Fruit fly (Drosophila melanogaster) whole organism, embryonic: ENCODE data around the gene Teh1.
A peak's percentile ranks its signal among the peaks of the same experiment; 100 is the strongest.

Experiments
- Atf-2 ChIP-seq: fragments of 200-800 bp; sonication (Bioruptor generic); optimal IDR thresholded peaks from 2 replicates; lab custom pipeline; 2016; ENCODE audit warnings: missing biosample characterization, missing genetic modification characterization
- Blimp-1 ChIP-seq: fragments of 200-800 bp; sonication (Bioruptor generic); optimal IDR thresholded peaks from 3 replicates; lab custom pipeline; 2018; ENCODE audit warnings: missing biosample characterization, missing genetic modification characterization, mild to moderate bottlenecking, moderate library complexity, missing genetic modification reagents
- CG10274 ChIP-seq: fragments of 200-800 bp; sonication (Bioruptor generic); optimal IDR thresholded peaks from 3 replicates; lab custom pipeline; 2017; ENCODE audit warnings: missing biosample characterization, mild to moderate bottlenecking, missing genetic modification characterization
- CG13123 ChIP-seq: fragments of 200-800 bp; sonication (Bioruptor generic); optimal IDR thresholded peaks from 2 replicates; lab custom pipeline; 2016; ENCODE audit warnings: missing biosample characterization, missing genetic modification characterization
- CG1602 ChIP-seq: fragments of 200-800 bp; sonication (Bioruptor generic); optimal IDR thresholded peaks from 3 replicates; lab custom pipeline; 2016; ENCODE audit warnings: missing biosample characterization, missing genetic modification characterization
- CG1792 ChIP-seq: fragments of 200-800 bp; sonication (Bioruptor generic); optimal IDR thresholded peaks from 2 replicates; lab custom pipeline; 2016; ENCODE audit warnings: missing biosample characterization, missing genetic modification characterization
- CG1832 ChIP-seq: fragments of 200-800 bp; sonication (Bioruptor generic); optimal IDR thresholded peaks from 2 replicates; lab custom pipeline; 2017; ENCODE audit warnings: missing biosample characterization, mild to moderate bottlenecking, missing genetic modification characterization, inconsistent platforms
- CG2678 ChIP-seq: fragments of 200-800 bp; sonication (Bioruptor generic); optimal IDR thresholded peaks from 3 replicates; lab custom pipeline; 2019; ENCODE audit warnings: missing biosample characterization, mild to moderate bottlenecking, missing genetic modification characterization, moderate library complexity
- CG31365 ChIP-seq: fragments of 200-800 bp; sonication (Bioruptor generic); optimal IDR thresholded peaks from 2 replicates; lab custom pipeline; 2018; ENCODE audit warnings: missing biosample characterization, mild to moderate bottlenecking, missing genetic modification characterization
- CG31388 ChIP-seq: fragments of 200-800 bp; sonication (Bioruptor generic); optimal IDR thresholded peaks from 2 replicates; lab custom pipeline; 2016; ENCODE audit warnings: missing biosample characterization, missing genetic modification characterization
- CG32772 ChIP-seq: fragments of 200-800 bp; sonication (Bioruptor generic); IDR thresholded peaks from 2 replicates; pipeline ENCODE4 v1.3.6; 2022; ENCODE audit warnings: missing biosample characterization, missing genetic modification characterization
- CG33557 ChIP-seq: fragments of 200-800 bp; sonication (Bioruptor generic); optimal IDR thresholded peaks from 2 replicates; lab custom pipeline; 2019; ENCODE audit warnings: missing biosample characterization, mild to moderate bottlenecking, missing genetic modification characterization, moderate library complexity
- CG4328 ChIP-seq: fragments of 200-800 bp; sonication (Bioruptor generic); optimal IDR thresholded peaks from 3 replicates; lab custom pipeline; 2017; ENCODE audit warnings: missing biosample characterization, missing genetic modification reagents, missing genetic modification characterization
- CG6689 ChIP-seq: fragments of 200-800 bp; sonication (Bioruptor generic); IDR thresholded peaks from 2 replicates; pipeline ENCODE4 v1.3.6; 2022; ENCODE audit warnings: missing biosample characterization, missing genetic modification characterization
- CG7745 ChIP-seq: fragments of 200-800 bp; sonication (Bioruptor generic); optimal IDR thresholded peaks from 2 replicates; lab custom pipeline; 2018; ENCODE audit warnings: missing biosample characterization, mild to moderate bottlenecking, missing genetic modification characterization, moderate library complexity
- CG7839 ChIP-seq: fragments of 200-800 bp; sonication (Bioruptor generic); optimal IDR thresholded peaks from 3 replicates; lab custom pipeline; 2018; ENCODE audit warnings: missing biosample characterization, mild to moderate bottlenecking, missing genetic modification characterization, moderate library complexity
- CG8924 ChIP-seq: fragments of 200-800 bp; optimal IDR thresholded peaks from 3 replicates; lab custom pipeline; 2019; ENCODE audit warnings: missing biosample characterization, mild to moderate bottlenecking, missing genetic modification characterization, moderate library complexity
- Dbx ChIP-seq: fragments of 200-800 bp; sonication (Bioruptor generic); IDR thresholded peaks from 3 replicates; pipeline ENCODE4 v1.3.6; 2022; ENCODE audit warnings: missing biosample characterization, missing genetic modification characterization
- Eip74EF ChIP-seq, 2 experiments: fragments of 200-800 bp in 1 of 2; fragments of >200 bp in 1 of 2; sonication (Bioruptor generic) in 1 of 2; optimal IDR thresholded peaks; 2 replicates each; lab custom pipeline; 2017 to 2019; ENCODE audit warnings: missing biosample characterization in 2 of 2, missing genetic modification characterization in 2 of 2, mild to moderate bottlenecking in 1 of 2, moderate library complexity in 1 of 2
- Hmr ChIP-seq: fragments of 200-800 bp; sonication (Bioruptor generic); optimal IDR thresholded peaks from 3 replicates; lab custom pipeline; 2017; ENCODE audit warnings: mild to moderate bottlenecking, missing biosample characterization, missing genetic modification reagents, missing genetic modification characterization
- NfI ChIP-seq: fragments of 200-800 bp; sonication (Bioruptor generic); optimal IDR thresholded peaks from 3 replicates; lab custom pipeline; 2018; ENCODE audit warnings: missing biosample characterization, mild to moderate bottlenecking, missing genetic modification characterization, moderate library complexity
- ara ChIP-seq: fragments of 200-800 bp; sonication (Bioruptor generic); IDR thresholded peaks from 2 replicates; pipeline ENCODE4 v1.3.6; 2022; ENCODE audit warnings: missing biosample characterization, missing genetic modification characterization
- ase ChIP-seq: fragments of 200-800 bp; sonication (Bioruptor generic); IDR thresholded peaks from 3 replicates; pipeline ENCODE4 v1.3.6; 2022; ENCODE audit warnings: missing biosample characterization, missing genetic modification characterization
- ato ChIP-seq: fragments of 200-800 bp; sonication (Bioruptor generic); IDR thresholded peaks from 2 replicates; pipeline ENCODE4 v1.3.6; 2022; ENCODE audit warnings: missing biosample characterization, missing genetic modification characterization; ENCODE audit not compliant: partially characterized antibody
- caup ChIP-seq: fragments of 200-800 bp; sonication (Bioruptor generic); optimal IDR thresholded peaks from 3 replicates; lab custom pipeline; 2017; ENCODE audit warnings: missing biosample characterization, mild to moderate bottlenecking, missing genetic modification characterization, moderate library complexity; ENCODE audit not compliant: severe bottlenecking
- chn ChIP-seq: fragments of 200-800 bp; sonication (Bioruptor generic); optimal IDR thresholded peaks from 2 replicates; lab custom pipeline; 2016; ENCODE audit warnings: missing biosample characterization, missing genetic modification characterization
- ci ChIP-seq: fragments of 200-800 bp; sonication (Bioruptor generic); IDR thresholded peaks from 3 replicates; pipeline ENCODE4 v1.3.6; 2022; ENCODE audit warnings: missing biosample characterization, missing genetic modification characterization
- dmrt11E ChIP-seq: fragments of 200-800 bp; sonication (Bioruptor generic); optimal IDR thresholded peaks from 3 replicates; lab custom pipeline; 2018; ENCODE audit warnings: missing biosample characterization, mild to moderate bottlenecking, missing genetic modification characterization, moderate library complexity
- ken ChIP-seq: fragments of 200-800 bp; sonication (Bioruptor generic); IDR thresholded peaks from 3 replicates; pipeline ENCODE4 v1.3.6; 2022; ENCODE audit warnings: missing biosample characterization, missing genetic modification characterization
- nerfin-2 ChIP-seq: fragments of 200-800 bp; sonication (Bioruptor generic); IDR thresholded peaks from 2 replicates; pipeline ENCODE4 v1.3.6; 2022; ENCODE audit warnings: missing biosample characterization, missing genetic modification characterization; ENCODE audit not compliant: partially characterized antibody
- phol ChIP-seq: fragments of 200-800 bp; sonication (Bioruptor generic); optimal IDR thresholded peaks from 3 replicates; lab custom pipeline; 2018; ENCODE audit warnings: missing biosample characterization, mild to moderate bottlenecking, missing genetic modification characterization, moderate library complexity
- prd ChIP-seq, 3 experiments: fragments of >200 bp in 2 of 3; fragments of 200-800 bp in 1 of 3; sonication (Bioruptor generic) in 1 of 3; optimal IDR thresholded peaks in 2 of 3; IDR thresholded peaks in 1 of 3; 2 replicates in 2 of 3; 3 replicates in 1 of 3; pipeline versions ENCODE4 v1.3.6 to Lab custom; 2017 to 2022; ENCODE audit warnings: missing biosample characterization in 1 of 3, missing genetic modification characterization in 1 of 3
- psq ChIP-seq: fragments of 200-800 bp; sonication (Bioruptor generic); optimal IDR thresholded peaks from 2 replicates; lab custom pipeline; 2017; ENCODE audit warnings: missing biosample characterization, missing genetic modification characterization
- seq ChIP-seq: fragments of 200-800 bp; sonication (Bioruptor generic); IDR thresholded peaks from 2 replicates; pipeline ENCODE4 v1.3.6; 2022; ENCODE audit warnings: missing biosample characterization, missing genetic modification characterization
- sisA ChIP-seq: fragments of 200-800 bp; sonication (Bioruptor generic); IDR thresholded peaks from 2 replicates; pipeline ENCODE4 v1.3.6; 2022; ENCODE audit warnings: missing biosample characterization, missing genetic modification characterization
- unc-4 ChIP-seq: fragments of 200-800 bp; sonication (Bioruptor generic); IDR thresholded peaks from 2 replicates; pipeline ENCODE4 v1.3.6; 2022; ENCODE audit warnings: missing biosample characterization, missing genetic modification characterization; ENCODE audit not compliant: partially characterized antibody
- zen ChIP-seq: fragments of 200-800 bp; sonication (Bioruptor generic); optimal IDR thresholded peaks from 3 replicates; lab custom pipeline; 2018; ENCODE audit warnings: missing biosample characterization, mild to moderate bottlenecking, missing genetic modification characterization, moderate library complexity

Teh1 gene

dm6 chr3R:9823723-9824122, 44.2 kb downstream of the Teh1 start, which contains the start of gene CG34302 (continued):
- TF ChIP-seq zen (no peak), CG31388 (GFP tag; lab: Kevin White, UChicago) (no peak), Hmr (GFP tag; lab: Kevin White, UChicago) (no peak), caup (GFP tag; lab: Kevin White, UChicago) (no peak)

dm6 chr3R:9821091-9821490, 46.8 kb downstream of the Teh1 start, which contains the start of gene CG42857:
CG42857 (minus strand) TSS chr3R:9821191.
- TF ChIP-seq ken (no peak), CG6689 (GFP tag; lab: Robert Waterston, UW) (no peak), CG1602 (no peak), psq (GFP tag; lab: Kevin White, UChicago) (no peak), CG2678 (tag; lab: Kevin White, UChicago) (no peak), seq (GFP tag; lab: Robert Waterston, UW) (no peak), CG33557 (GFP tag; lab: Kevin White, UChicago) (no peak), ci (GFP tag; lab: Robert Waterston, UW) (no peak), chn (GFP tag; lab: Kevin White, UChicago) (no peak), sisA (GFP tag; lab: Robert Waterston, UW) (no peak), CG7839 (tag; lab: Kevin White, UChicago) (no peak), Eip74EF (GFP tag; optimal IDR thresholded peaks at IDR 0.05; lab: Kevin White, UChicago) (no peak), Atf-2 (GFP tag; lab: Kevin White, UChicago) (no peak), CG10274 (GFP tag; lab: Kevin White, UChicago) (no peak), ara (GFP tag; lab: Robert Waterston, UW) (no peak)
- TF ChIP-seq, all 482 proteins: peak for 0

- TF ChIP-seq CG1792 (GFP tag; lab: Kevin White, UChicago): no peak
- TF ChIP-seq prd (optimal IDR thresholded peaks at IDR 0.05; lab: Kevin White, UChicago): no peak
- no peak for TF ChIP-seq prd (GFP tag; IDR thresholded peaks at IDR 0.05; lab: Robert Waterston, UW)
- no peak for TF ChIP-seq CG1832 (GFP tag; lab: Kevin White, UChicago)
- no peak for TF ChIP-seq phol
- 0 out of 2 replicates have a peak, but pooled peaks have one; percentile 20 for TF ChIP-seq CG32772 (GFP tag; lab: Robert Waterston, UW)
- TF ChIP-seq Blimp-1 (GFP tag; lab: Kevin White, UChicago): no peak
- TF ChIP-seq ase (GFP tag; lab: Robert Waterston, UW): no peak
Measured at dm6 chr3R:9819777-9820176, 48.1 kb downstream of the Teh1 start, which contains the start of gene CG9458. CG9458 (minus strand) TSS chr3R:9819877.

dm6 chr3R:9818295-9818694, 49.6 kb downstream of the Teh1 start, which contains the start of gene CG9459:
CG9459 (minus strand) TSS chr3R:9818395.
- TF ChIP-seq CG8924 (tag; lab: Kevin White, UChicago) (no peak), unc-4 (GFP tag; lab: Robert Waterston, UW) (no peak), nerfin-2 (GFP tag; lab: Robert Waterston, UW) (no peak), dmrt11E (no peak), CG31365 (tag; lab: Kevin White, UChicago) (no peak), CG4328 (GFP tag; lab: Kevin White, UChicago) (no peak), ato (GFP tag; lab: Robert Waterston, UW) (no peak), NfI (GFP tag; lab: Kevin White, UChicago) (no peak), Dbx (GFP tag; lab: Robert Waterston, UW) (no peak), CG13123 (GFP tag; lab: Kevin White, UChicago) (no peak), CG7745 (tag; lab: Kevin White, UChicago) (no peak)
- TF ChIP-seq, all 482 proteins: peak for 0
